Worm (Caenorhabditis elegans) whole organism, L4 larva: Measurements from ENCODE around the gene got-1.2.

Experiments used
- F10B5.3 ChIP-seq: sonication (generic microtip); optimal IDR thresholded peaks from 2 replicates; lab custom pipeline; 2016; ENCODE audit warnings: mild to moderate bottlenecking, missing genetic modification characterization, missing compliant biosample characterization
- F26F4.8 ChIP-seq: fragments of 200-800 bp; sonication (Bioruptor generic); conservative IDR thresholded peaks from 2 replicates; pipeline ENCODE4 v1.3.6; 2022; ENCODE audit warnings: missing genetic modification characterization, missing compliant biosample characterization
- F37D6.2 ChIP-seq: sonication (generic microtip); optimal IDR thresholded peaks from 2 replicates; lab custom pipeline; 2016; ENCODE audit warnings: mild to moderate bottlenecking, missing genetic modification characterization, missing compliant biosample characterization
- R02D3.7 ChIP-seq: fragments of 150-350 bp; sonication (generic microtip); optimal IDR thresholded peaks from 3 replicates; lab custom pipeline; 2014; ENCODE audit warnings: missing biosample characterization, missing genetic modification characterization
- T20F7.1 ChIP-seq: fragments of 200-800 bp; sonication (Bioruptor generic); optimal IDR thresholded peaks from 2 replicates; lab custom pipeline; 2018; ENCODE audit warnings: mild to moderate bottlenecking, missing genetic modification characterization, missing compliant biosample characterization
- T26A8.4 ChIP-seq: fragments of 200-800 bp; sonication (Bioruptor generic); IDR thresholded peaks from 2 replicates; pipeline ENCODE4 v1.3.6; 2022; ENCODE audit warnings: missing genetic modification characterization, missing compliant biosample characterization
- Y48G9A.11 ChIP-seq: fragments of 200-800 bp; sonication (Bioruptor generic); IDR thresholded peaks from 2 replicates; pipeline ENCODE4 v1.3.6; 2022; ENCODE audit warnings: missing genetic modification reagents, missing genetic modification characterization, missing compliant biosample characterization
- aha-1 ChIP-seq: fragments of 150-350 bp; peaks from one replicate; lab custom pipeline; 2014; ENCODE audit warnings: missing biosample characterization, missing genetic modification characterization
- attf-4 ChIP-seq: sonication (generic microtip); optimal IDR thresholded peaks from 3 replicates; lab custom pipeline; 2017; ENCODE audit warnings: missing biosample characterization, missing genetic modification characterization
- ceh-20 ChIP-seq: fragments of 200-800 bp; sonication (Bioruptor generic); IDR thresholded peaks from 2 replicates; pipeline ENCODE4 v1.3.6; 2022; ENCODE audit warnings: missing genetic modification reagents, missing genetic modification characterization, missing compliant biosample characterization
- ceh-32 ChIP-seq: sonication (generic microtip); optimal IDR thresholded peaks from 2 replicates; lab custom pipeline; 2016; ENCODE audit warnings: mild to moderate bottlenecking, missing genetic modification characterization, missing compliant biosample characterization; ENCODE audit not compliant: poor library complexity
- ces-1 ChIP-seq: fragments of 150-350 bp; sonication (generic microtip); optimal IDR thresholded peaks from 4 replicates; lab custom pipeline; 2014; ENCODE audit warnings: missing biosample characterization, missing genetic modification reagents, missing genetic modification characterization
- daf-12 ChIP-seq: fragments of 150-350 bp; optimal IDR thresholded peaks from 2 replicates; lab custom pipeline; 2014; ENCODE audit warnings: missing biosample characterization, missing genetic modification reagents, missing genetic modification characterization
- daf-16 ChIP-seq, 3 experiments: sonication (generic microtip); optimal IDR thresholded peaks; 2 replicates each; lab custom pipeline; 2016 to 2017; ENCODE audit warnings: missing genetic modification characterization in 3 of 3, missing genetic modification reagents in 3 of 3, mild to moderate bottlenecking in 2 of 3, missing compliant biosample characterization in 2 of 3, missing biosample characterization in 1 of 3, moderate library complexity in 1 of 3
- daf-8 ChIP-seq: fragments of 200-800 bp; sonication (Bioruptor generic); IDR thresholded peaks from 2 replicates; pipeline ENCODE4 v1.3.6; 2022; ENCODE audit warnings: missing genetic modification characterization, missing compliant biosample characterization
- dmd-6 ChIP-seq: fragments of 200-800 bp; sonication (Bioruptor generic); IDR thresholded peaks from 2 replicates; pipeline ENCODE4 v1.3.6; 2022; ENCODE audit warnings: missing genetic modification reagents, missing genetic modification characterization, missing compliant biosample characterization
- duxl-1 ChIP-seq: sonication (generic microtip); optimal IDR thresholded peaks from 2 replicates; lab custom pipeline; 2016; ENCODE audit warnings: mild to moderate bottlenecking, missing genetic modification characterization, moderate library complexity, missing compliant biosample characterization; ENCODE audit not compliant: poor library complexity
- dve-1 ChIP-seq: sonication (generic microtip); optimal IDR thresholded peaks from 2 replicates; lab custom pipeline; 2017; ENCODE audit warnings: antibody characterized with exemption, mild to moderate bottlenecking, missing genetic modification characterization, missing compliant biosample characterization; ENCODE audit not compliant: insufficient read depth
- egl-43 ChIP-seq: fragments of 200-800 bp; sonication (Bioruptor generic); IDR thresholded peaks from 2 replicates; pipeline ENCODE4 v1.3.6; 2022; ENCODE audit warnings: missing genetic modification reagents, missing genetic modification characterization, missing compliant biosample characterization
- fos-1 ChIP-seq: fragments of 150-350 bp; optimal IDR thresholded peaks from 2 replicates; lab custom pipeline; 2014; ENCODE audit warnings: missing biosample characterization, missing genetic modification characterization
- gei-8 ChIP-seq: fragments of 200-800 bp; sonication (Bioruptor generic); optimal IDR thresholded peaks from 2 replicates; lab custom pipeline; 2018; ENCODE audit warnings: mild to moderate bottlenecking, missing genetic modification characterization, missing compliant biosample characterization
- hif-1 ChIP-seq, 2 experiments: sonication (generic microtip); optimal IDR thresholded peaks; 2 replicates each; lab custom pipeline; 2016 to 2017; ENCODE audit warnings: missing compliant biosample characterization in 2 of 2, missing genetic modification characterization in 2 of 2, missing genetic modification reagents in 2 of 2, missing genotype in 2 of 2, mild to moderate bottlenecking in 1 of 2
- hlh-11 ChIP-seq: fragments of 200-800 bp; sonication (Bioruptor generic); optimal IDR thresholded peaks from 2 replicates; lab custom pipeline; 2018; ENCODE audit warnings: mild to moderate bottlenecking, missing genetic modification characterization, missing compliant biosample characterization
- hlh-30 ChIP-seq: sonication (generic microtip); optimal IDR thresholded peaks from 2 replicates; lab custom pipeline; 2017; ENCODE audit warnings: antibody characterized with exemption, mild to moderate bottlenecking, missing genetic modification characterization, missing compliant biosample characterization; ENCODE audit not compliant: insufficient read depth
- hmg-1.1 ChIP-seq: fragments of 200-800 bp; sonication (Bioruptor generic); IDR thresholded peaks from 2 replicates; pipeline ENCODE4 v1.3.6; 2022; ENCODE audit warnings: missing genetic modification reagents, missing genetic modification characterization, missing compliant biosample characterization
- lin-1 ChIP-seq: fragments of 200-800 bp; sonication (Bioruptor generic); IDR thresholded peaks from 2 replicates; pipeline ENCODE4 v1.3.6; 2022; ENCODE audit warnings: missing genetic modification reagents, missing genetic modification characterization, missing compliant biosample characterization
- lin-13 ChIP-seq: fragments of 150-350 bp; optimal IDR thresholded peaks from 2 replicates; lab custom pipeline; 2014; ENCODE audit warnings: missing biosample characterization, missing genetic modification reagents, missing genetic modification characterization
- lin-15B ChIP-seq: fragments of 150-350 bp; sonication (generic microtip); optimal IDR thresholded peaks from 3 replicates; lab custom pipeline; 2014; ENCODE audit warnings: missing biosample characterization, missing genetic modification characterization
- lin-29 ChIP-seq: fragments of 200-800 bp; sonication (Bioruptor generic); IDR thresholded peaks from 2 replicates; pipeline ENCODE4 v1.3.6; 2022; ENCODE audit warnings: missing genetic modification reagents, missing genetic modification characterization, missing compliant biosample characterization
- lin-38 ChIP-seq: fragments of 200-800 bp; sonication (Bioruptor generic); IDR thresholded peaks from 2 replicates; pipeline ENCODE4 v1.3.6; 2022; ENCODE audit warnings: missing genetic modification reagents, missing genetic modification characterization, missing compliant biosample characterization
- lin-39 ChIP-seq: fragments of 150-350 bp; optimal IDR thresholded peaks from 2 replicates; lab custom pipeline; 2014; ENCODE audit warnings: missing biosample characterization, missing genetic modification reagents, missing genetic modification characterization
- lir-3 ChIP-seq: sonication (generic microtip); optimal IDR thresholded peaks from 2 replicates; lab custom pipeline; 2016; ENCODE audit warnings: mild to moderate bottlenecking, missing genetic modification characterization, missing compliant biosample characterization
- mdl-1 ChIP-seq, 2 experiments: fragments of 150-350 bp in 1 of 2; sonication (generic microtip) in 1 of 2; optimal IDR thresholded peaks; 2 replicates each; lab custom pipeline; 2014 to 2017; ENCODE audit warnings: missing biosample characterization in 2 of 2, missing genetic modification characterization in 2 of 2
- nhr-102 ChIP-seq: sonication (generic microtip); optimal IDR thresholded peaks from 2 replicates; lab custom pipeline; 2016; ENCODE audit warnings: mild to moderate bottlenecking, missing genetic modification characterization, moderate library complexity, missing compliant biosample characterization
- nhr-28 ChIP-seq: fragments of 150-350 bp; optimal IDR thresholded peaks from 2 replicates; lab custom pipeline; 2014; ENCODE audit warnings: missing biosample characterization, missing genetic modification characterization
- nhr-48 ChIP-seq: sonication (generic microtip); optimal IDR thresholded peaks from 2 replicates; lab custom pipeline; 2016; ENCODE audit warnings: mild to moderate bottlenecking, missing genetic modification characterization, missing compliant biosample characterization
- nhr-76 ChIP-seq: fragments of 150-350 bp; optimal IDR thresholded peaks from 2 replicates; lab custom pipeline; 2014; ENCODE audit warnings: missing biosample characterization, missing genetic modification characterization
- pha-4 ChIP-seq, 2 experiments: fragments of 150-350 bp in 1 of 2; fragments of 200-800 bp in 1 of 2; sonication (Bioruptor generic) in 1 of 2; IDR thresholded peaks in 1 of 2; optimal IDR thresholded peaks in 1 of 2; 2 replicates each; pipeline versions ENCODE4 v1.3.6 to Lab custom; 2014 to 2022; ENCODE audit warnings: missing genetic modification characterization in 2 of 2, missing genetic modification reagents in 2 of 2, missing biosample characterization in 1 of 2, missing compliant biosample characterization in 1 of 2
- rbr-2 ChIP-seq: sonication (generic microtip); optimal IDR thresholded peaks from 2 replicates; lab custom pipeline; 2016; ENCODE audit warnings: missing genotype, missing genetic modification characterization, missing compliant biosample characterization
- skn-1 ChIP-seq: fragments of 150-350 bp; optimal IDR thresholded peaks from 2 replicates; lab custom pipeline; 2014; ENCODE audit warnings: missing biosample characterization, missing genetic modification characterization
- snpc-1.2 ChIP-seq: fragments of 200-800 bp; sonication (Bioruptor generic); IDR thresholded peaks from 2 replicates; pipeline ENCODE4 v1.3.6; 2022; ENCODE audit warnings: missing genetic modification reagents, missing genetic modification characterization, missing compliant biosample characterization
- spr-1 ChIP-seq: sonication (generic microtip); optimal IDR thresholded peaks from 2 replicates; lab custom pipeline; 2016; ENCODE audit warnings: mild to moderate bottlenecking, missing genetic modification characterization, missing compliant biosample characterization
- spr-3 ChIP-seq: fragments of 200-800 bp; sonication (Bioruptor generic); optimal IDR thresholded peaks from 2 replicates; lab custom pipeline; 2018; ENCODE audit warnings: mild to moderate bottlenecking, missing genetic modification characterization, missing compliant biosample characterization
- tag-97 ChIP-seq: fragments of 200-800 bp; sonication (Bioruptor generic); IDR thresholded peaks from 2 replicates; pipeline ENCODE4 v1.3.6; 2022; ENCODE audit warnings: missing genetic modification characterization, missing compliant biosample characterization
- tra-1 ChIP-seq: fragments of 200-800 bp; sonication (Bioruptor generic); IDR thresholded peaks from 2 replicates; pipeline ENCODE4 v1.3.6; 2022; ENCODE audit warnings: missing genetic modification reagents, missing genetic modification characterization, missing compliant biosample characterization
- unc-130 ChIP-seq: sonication (generic microtip); optimal IDR thresholded peaks from 2 replicates; lab custom pipeline; 2016; ENCODE audit warnings: missing genetic modification reagents, missing genetic modification characterization, missing compliant biosample characterization
- unc-62 ChIP-seq, 3 experiments: fragments of 150-350 bp in 1 of 3; sonication (generic microtip); optimal IDR thresholded peaks in 2 of 3; peaks in 1 of 3; 1 replicate in 1 of 3; 2 replicates in 2 of 3; lab custom pipeline; 2014 to 2017; ENCODE audit warnings: missing biosample characterization in 3 of 3, missing genetic modification characterization in 3 of 3, missing genetic modification reagents in 3 of 3, missing genotype in 1 of 3
- ztf-11 ChIP-seq: fragments of 150-350 bp; optimal IDR thresholded peaks from 2 replicates; lab custom pipeline; 2014; ENCODE audit warnings: missing biosample characterization, missing genetic modification characterization
- ztf-7 ChIP-seq: fragments of 150-350 bp; optimal IDR thresholded peaks from 2 replicates; lab custom pipeline; 2014; ENCODE audit warnings: missing biosample characterization, missing genetic modification characterization

got-1.2 gene

ce11 chrX:16798621-16799020 lies 5.7 kb upstream of the got-1.2 start:
- TF ChIP-seq rbr-2 (tag; lab: Kevin White, UChicago) (no peak), ces-1 (GFP tag; lab: Kevin White, UChicago) (no peak), hlh-11 (tag; lab: Kevin White, UChicago) (peak; percentile 78), hlh-30 (tag; lab: Kevin White, UChicago) (peak; percentile 72), F26F4.8 (GFP tag; lab: Robert Waterston, UW) (no peak), T20F7.1 (GFP tag; lab: Kevin White, UChicago) (peak; percentile 14), ceh-20 (GFP tag; lab: Robert Waterston, UW) (no peak), ztf-11 (tag; lab: Kevin White, UChicago) (no peak), nhr-48 (tag; lab: Kevin White, UChicago) (no peak), mdl-1 (tag; optimal IDR thresholded peaks at IDR 0.05; lab: Kevin White, UChicago) (no peak), lin-13 (GFP tag; lab: Kevin White, UChicago) (no peak), daf-16 (GFP tag; optimal IDR thresholded peaks at IDR 0.05; lab: Kevin White, UChicago) (no peak), daf-16 (tag; optimal IDR thresholded peaks at IDR 0.05; lab: Kevin White, UChicago) (peak; percentile 70), lin-29 (no peak), lir-3 (tag; lab: Kevin White, UChicago) (no peak), lin-39 (tag; lab: Kevin White, UChicago) (no peak), lin-1 (no peak), tra-1 (GFP tag; lab: Robert Waterston, UW) (peak; percentile 41; the same call in 1 of the 2 replicates), lin-38 (no peak), nhr-28 (peak; percentile 51), daf-12 (tag; lab: Kevin White, UChicago) (no peak), egl-43 (no peak), unc-62 (GFP tag; optimal IDR thresholded peaks at IDR 0.05 in 1 of 2; lab: Kevin White, UChicago) (peak in 1 of 2 experiments; percentile 96), unc-62 (tag; optimal IDR thresholded peaks at IDR 0.05; lab: Kevin White, UChicago) (no peak), dmd-6 (GFP tag; lab: Robert Waterston, UW) (peak; percentile 34), pha-4 (GFP tag; IDR thresholded peaks at IDR 0.05; lab: Robert Waterston, UW) (peak; percentile 9; the same call in 1 of the 2 replicates), pha-4 (tag; optimal IDR thresholded peaks at IDR 0.05; lab: Kevin White, UChicago) (no peak), snpc-1.2 (GFP tag; lab: Robert Waterston, UW) (no peak), lin-15B (tag; lab: Kevin White, UChicago) (no peak), tag-97 (no peak), nhr-102 (tag; lab: Kevin White, UChicago) (peak; percentile 15), F10B5.3 (tag; lab: Kevin White, UChicago) (no peak), attf-4 (tag; lab: Kevin White, UChicago) (no peak), dve-1 (peak; percentile 28)
- TF ChIP-seq, all 104 proteins: peak for 11

DNA sequence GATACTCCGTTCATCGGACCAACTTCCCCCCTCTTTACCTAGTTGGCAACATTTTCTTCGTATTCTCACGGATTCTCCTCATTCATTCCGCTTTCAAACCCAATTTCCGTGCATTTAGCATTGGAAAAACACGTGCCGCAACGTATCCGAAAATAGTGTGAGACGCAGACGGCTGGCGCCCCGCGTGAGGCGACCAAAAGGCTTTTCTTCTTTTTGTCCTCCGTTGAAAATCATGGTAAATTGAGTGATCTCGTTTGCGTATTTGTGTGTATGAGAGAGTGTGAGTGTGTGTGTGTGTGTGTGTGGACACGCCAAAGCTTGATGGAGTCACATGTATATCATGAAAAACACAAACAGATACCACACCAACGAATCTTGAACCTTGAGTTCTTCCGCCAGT lies 3.9 kb upstream of the got-1.2 start:
- TF ChIP-seq skn-1 (peak; percentile 61), ztf-7 (tag; lab: Kevin White, UChicago) (peak; percentile 7), gei-8 (GFP tag; lab: Kevin White, UChicago) (peak; percentile 82), aha-1 (tag; lab: Kevin White, UChicago) (peak; percentile 100), spr-1 (tag; lab: Kevin White, UChicago) (peak; percentile 44), unc-130 (GFP tag; lab: Kevin White, UChicago) (no peak), duxl-1 (tag; lab: Kevin White, UChicago) (peak; percentile 42), nhr-76 (tag; lab: Kevin White, UChicago) (no peak), hlh-30 (tag; lab: Kevin White, UChicago) (peak; percentile 99), R02D3.7 (tag; lab: Kevin White, UChicago) (no peak), daf-12 (tag; lab: Kevin White, UChicago) (no peak), spr-3 (GFP tag; lab: Kevin White, UChicago) (no peak), daf-8 (no peak), T26A8.4 (peak; percentile 55; the same call in 1 of the 2 replicates), fos-1 (no peak), ceh-32 (tag; lab: Kevin White, UChicago) (no peak), hif-1 (tag; optimal IDR thresholded peaks at IDR 0.05; lab: Kevin White, UChicago) (peak; percentile 76 to 98), lin-39 (tag; lab: Kevin White, UChicago) (no peak), hmg-1.1 (GFP tag; lab: Robert Waterston, UW) (peak; percentile 90), F37D6.2 (tag; lab: Kevin White, UChicago) (peak; percentile 76), Y48G9A.11 (GFP tag; lab: Robert Waterston, UW) (no peak)
